Fruit fly (Drosophila melanogaster): ENCODE measurements around the gene velo.

dm6 chr3L:6731077-6731476 is 21.5 kb downstream of the velo start:
- no peak for TF ChIP-seq CG8632 (GFP tag; optimal IDR thresholded peaks at IDR 0.05)
- no peak for TF ChIP-seq Gug (GFP tag; IDR thresholded peaks at IDR 0.05)
- no peak for TF ChIP-seq Blimp-1 (GFP tag; optimal IDR thresholded peaks at IDR 0.05)
- no peak for TF ChIP-seq pdm3 (GFP tag; optimal IDR thresholded peaks at IDR 0.05)
- no peak for TF ChIP-seq CG9139 (GFP tag; optimal IDR thresholded peaks at IDR 0.05)
- TF ChIP-seq Eip78C (GFP tag), result no peak
- no peak for TF ChIP-seq achi (GFP tag; optimal IDR thresholded peaks at IDR 0.05)

Data from whole organism, prepupa.